2 worm cellular contexts compared by ENCODE assay signal in the genomic region with DNA sequence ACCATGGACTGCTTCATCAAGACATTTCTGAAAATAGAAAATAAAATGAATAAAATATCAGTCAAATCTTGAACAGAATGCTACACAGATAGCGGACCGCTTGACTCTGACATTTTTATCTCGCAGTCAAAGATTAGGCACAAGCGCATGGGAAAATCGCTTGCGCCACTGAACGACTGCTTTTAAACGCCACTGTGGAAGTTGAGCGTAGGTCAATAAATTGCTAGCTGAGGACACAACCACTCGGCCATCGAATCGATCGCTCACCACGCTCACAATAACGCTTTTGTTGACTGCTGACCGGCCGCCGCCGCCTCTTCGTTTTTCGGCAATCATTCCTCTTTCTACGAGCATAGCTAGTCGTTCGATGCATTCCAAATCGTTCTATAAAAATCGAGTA.
TF ChIP-seq lines count a peak whose summit lies in the region.

No protein-coding gene starts in this region.

TF ChIP-seq in whole organism, L4 larva, 104 proteins besides CTCF, POLR2A, EP300 and RAD21 (continued from another document and continues in another):
- TF ChIP-seq mdt-29 (GFP tag; IDR thresholded peaks at IDR 0.05; lab: Robert Waterston, UW) (no peak), D1046.2 (GFP tag; IDR thresholded peaks at IDR 0.05; lab: Robert Waterston, UW) (peak; percentile 83), lin-38 (GFP tag; IDR thresholded peaks at IDR 0.05; lab: Robert Waterston, UW) (peak; percentile 65), R02D3.7 (tag; optimal IDR thresholded peaks at IDR 0.05; lab: Kevin White, UChicago) (no peak), ceh-32 (tag; optimal IDR thresholded peaks at IDR 0.05; lab: Kevin White, UChicago; ENCODE audit: poor library complexity) (no peak), dmd-8 (GFP tag; IDR thresholded peaks at IDR 0.05; lab: Robert Waterston, UW) (peak; percentile 60; the same call in 1 of the 2 replicates), unc-62 (GFP tag; optimal IDR thresholded peaks at IDR 0.05 in 1 of 2; lab: Kevin White, UChicago) (peak in 1 of 2 experiments; percentile 94), unc-62 (tag; optimal IDR thresholded peaks at IDR 0.05; lab: Kevin White, UChicago) (no peak), php-3 (GFP tag; IDR thresholded peaks at IDR 0.05; lab: Robert Waterston, UW) (no peak), aha-1 (tag; lab: Kevin White, UChicago) (no peak), zfp-3 (GFP tag; conservative IDR thresholded peaks at IDR 0.05; lab: Robert Waterston, UW) (no peak; the same call in 1 of the 2 replicates), hmg-1.1 (GFP tag; IDR thresholded peaks at IDR 0.05; lab: Robert Waterston, UW) (peak; percentile 56), lin-1 (GFP tag; IDR thresholded peaks at IDR 0.05; lab: Robert Waterston, UW) (peak; percentile 66; the same call in 1 of the 2 replicates), ceh-82 (tag; optimal IDR thresholded peaks at IDR 0.05; lab: Kevin White, UChicago) (no peak), ztf-11 (tag; optimal IDR thresholded peaks at IDR 0.05; lab: Kevin White, UChicago) (no peak), mdl-1 (tag; optimal IDR thresholded peaks at IDR 0.05; lab: Kevin White, UChicago) (peak in 1 of 2 experiments; percentile 24), nhr-42 (GFP tag; IDR thresholded peaks at IDR 0.05; lab: Robert Waterston, UW) (no peak), ces-1 (GFP tag; optimal IDR thresholded peaks at IDR 0.05; lab: Kevin White, UChicago) (no peak), F37D6.2 (tag; optimal IDR thresholded peaks at IDR 0.05; lab: Kevin White, UChicago) (no peak), ama-1 (optimal IDR thresholded peaks at IDR 0.05; lab: Kevin White, UChicago) (no peak), nhr-25 (tag; optimal IDR thresholded peaks at IDR 0.05; lab: Kevin White, UChicago; ENCODE audit: borderline replicate concordance, insufficient read depth) (peak; percentile 38), lin-15B (tag; optimal IDR thresholded peaks at IDR 0.05; lab: Kevin White, UChicago) (no peak), nhr-102 (tag; optimal IDR thresholded peaks at IDR 0.05; lab: Kevin White, UChicago) (peak; percentile 49), T26A8.4 (GFP tag; IDR thresholded peaks at IDR 0.05; lab: Robert Waterston, UW) (peak; percentile 67; the same call in 1 of the 2 replicates), Y48G9A.11 (GFP tag; IDR thresholded peaks at IDR 0.05; lab: Robert Waterston, UW) (peak; percentile 80), snpc-4 (tag; optimal IDR thresholded peaks at IDR 0.05; lab: Kevin White, UChicago) (no peak), nhr-48 (tag; optimal IDR thresholded peaks at IDR 0.05; lab: Kevin White, UChicago) (peak; percentile 34), pha-4 (GFP tag; IDR thresholded peaks at IDR 0.05; lab: Robert Waterston, UW) (peak; percentile 76), pha-4 (tag; optimal IDR thresholded peaks at IDR 0.05; lab: Kevin White, UChicago) (no peak), nhr-28 (tag; optimal IDR thresholded peaks at IDR 0.05; lab: Kevin White, UChicago) (peak; percentile 43), T20F7.1 (GFP tag; optimal IDR thresholded peaks at IDR 0.05; lab: Kevin White, UChicago) (peak; percentile 9), nhr-6 (tag; optimal IDR thresholded peaks at IDR 0.05; lab: Kevin White, UChicago) (peak; percentile 85), tra-1 (GFP tag; IDR thresholded peaks at IDR 0.05; lab: Robert Waterston, UW) (0 out of 2 replicates have a peak, but pooled peaks have one; percentile 9), lir-3 (tag; optimal IDR thresholded peaks at IDR 0.05; lab: Kevin White, UChicago) (peak; percentile 13), unc-39 (tag; optimal IDR thresholded peaks at IDR 0.05; lab: Kevin White, UChicago) (no peak), mes-2 (tag; optimal IDR thresholded peaks at IDR 0.05; lab: Kevin White, UChicago; ENCODE audit: poor library complexity, severe bottlenecking) (peak; percentile 77), Y105C5A.15 (GFP tag; IDR thresholded peaks at IDR 0.05; lab: Robert Waterston, UW) (no peak), fos-1 (tag; optimal IDR thresholded peaks at IDR 0.05; lab: Kevin White, UChicago) (no peak), rbr-2 (tag; optimal IDR thresholded peaks at IDR 0.05; lab: Kevin White, UChicago) (peak; percentile 53), jun-1 (tag; optimal IDR thresholded peaks at IDR 0.05; lab: Kevin White, UChicago) (no peak), duxl-1 (tag; optimal IDR thresholded peaks at IDR 0.05; lab: Kevin White, UChicago; ENCODE audit: poor library complexity) (peak; percentile 26), tag-97 (GFP tag; IDR thresholded peaks at IDR 0.05; lab: Robert Waterston, UW) (no peak), hif-1 (tag; optimal IDR thresholded peaks at IDR 0.05; lab: Kevin White, UChicago) (no peak), snpc-1.2 (GFP tag; IDR thresholded peaks at IDR 0.05; lab: Robert Waterston, UW) (peak; percentile 68), gei-8 (GFP tag; optimal IDR thresholded peaks at IDR 0.05; lab: Kevin White, UChicago) (peak; percentile 33), nhr-76 (tag; optimal IDR thresholded peaks at IDR 0.05; lab: Kevin White, UChicago) (no peak), dpl-1 (GFP tag; optimal IDR thresholded peaks at IDR 0.05; lab: Kevin White, UChicago) (no peak), ceh-44 (GFP tag; IDR thresholded peaks at IDR 0.05; lab: Robert Waterston, UW) (no peak), egl-43 (GFP tag; IDR thresholded peaks at IDR 0.05; lab: Robert Waterston, UW) (peak; percentile 86), attf-4 (tag; optimal IDR thresholded peaks at IDR 0.05; lab: Kevin White, UChicago) (no peak), spr-3 (GFP tag; optimal IDR thresholded peaks at IDR 0.05; lab: Kevin White, UChicago) (peak; percentile 17), madf-9 (GFP tag; conservative IDR thresholded peaks at IDR 0.05; lab: Robert Waterston, UW) (peak; percentile 53; the same call in 1 of the 2 replicates), ctbp-1 (GFP tag; IDR thresholded peaks at IDR 0.05; lab: Robert Waterston, UW) (0 out of 2 replicates have a peak, but pooled peaks have one; percentile 46), hlh-11 (tag; optimal IDR thresholded peaks at IDR 0.05; lab: Kevin White, UChicago) (peak; percentile 47), ZK546.5 (tag; optimal IDR thresholded peaks at IDR 0.05; lab: Kevin White, UChicago) (no peak), ZK337.2 (GFP tag; IDR thresholded peaks at IDR 0.05; lab: Robert Waterston, UW) (no peak), daf-19 (GFP tag; conservative IDR thresholded peaks at IDR 0.05; lab: Robert Waterston, UW) (no peak), ceh-20 (GFP tag; IDR thresholded peaks at IDR 0.05; lab: Robert Waterston, UW) (0 out of 2 replicates have a peak, but pooled peaks have one; percentile 22), daf-12 (tag; optimal IDR thresholded peaks at IDR 0.05; lab: Kevin White, UChicago) (no peak), mep-1 (tag; optimal IDR thresholded peaks at IDR 0.05; lab: Kevin White, UChicago) (peak; percentile 49), pqm-1 (tag; optimal IDR thresholded peaks at IDR 0.05; lab: Kevin White, UChicago) (no peak), F26F4.8 (GFP tag; conservative IDR thresholded peaks at IDR 0.05; lab: Robert Waterston, UW) (no peak), nhr-77 (tag; optimal IDR thresholded peaks at IDR 0.05; lab: Kevin White, UChicago) (no peak)

TF ChIP-seq in whole organism, late embryonic, 69 proteins besides CTCF, POLR2A, EP300 and RAD21 (continued from another document):
- TF ChIP-seq pax-1 (tag; optimal IDR thresholded peaks at IDR 0.05; lab: Kevin White, UChicago) = no peak
- peak; percentile 46 for TF ChIP-seq fax-1 (tag; optimal IDR thresholded peaks at IDR 0.05; lab: Kevin White, UChicago)
- no peak for TF ChIP-seq mec-3 (tag; optimal IDR thresholded peaks at IDR 0.05; lab: Kevin White, UChicago; ENCODE audit: borderline replicate concordance)
- TF ChIP-seq zip-5 (tag; optimal IDR thresholded peaks at IDR 0.05; lab: Kevin White, UChicago) = peak; percentile 48
- no peak for TF ChIP-seq nhr-11 (tag; optimal IDR thresholded peaks at IDR 0.05; lab: Kevin White, UChicago)
- peak; percentile 54 for TF ChIP-seq ceh-19 (GFP tag; optimal IDR thresholded peaks at IDR 0.05; lab: Kevin White, UChicago)
- peak; percentile 42 for TF ChIP-seq pat-9 (tag; optimal IDR thresholded peaks at IDR 0.05; lab: Kevin White, UChicago)
- peak; percentile 60 for TF ChIP-seq eyg-1 (tag; optimal IDR thresholded peaks at IDR 0.05; lab: Kevin White, UChicago)
- no peak for TF ChIP-seq ttx-3 (tag; optimal IDR thresholded peaks at IDR 0.05; lab: Kevin White, UChicago)
- peak; percentile 38; the same call in 1 of the 2 replicates for TF ChIP-seq unc-3 (GFP tag; conservative IDR thresholded peaks at IDR 0.05; lab: Robert Waterston, UW)
- TF ChIP-seq unc-3 (tag; optimal IDR thresholded peaks at IDR 0.05; lab: Kevin White, UChicago) = peak; percentile 2
- TF ChIP-seq sox-2 (GFP tag; IDR thresholded peaks at IDR 0.05; lab: Robert Waterston, UW) = no peak
- TF ChIP-seq pha-4 (tag; optimal IDR thresholded peaks at IDR 0.05; lab: Kevin White, UChicago) = no peak
- TF ChIP-seq ceh-48 (tag; optimal IDR thresholded peaks at IDR 0.05; lab: Kevin White, UChicago) = peak; percentile 66
- TF ChIP-seq T23F11.4 (GFP tag; optimal IDR thresholded peaks at IDR 0.05; lab: Kevin White, UChicago) = no peak
- TF ChIP-seq unc-42 (tag; optimal IDR thresholded peaks at IDR 0.05; lab: Kevin White, UChicago) = no peak
- TF ChIP-seq ceh-18 (tag; optimal IDR thresholded peaks at IDR 0.05; lab: Kevin White, UChicago) = peak; percentile 56
- TF ChIP-seq lim-6 (tag; optimal IDR thresholded peaks at IDR 0.05; lab: Kevin White, UChicago) = no peak
- peak; percentile 24 for TF ChIP-seq madf-2 (tag; optimal IDR thresholded peaks at IDR 0.05; lab: Kevin White, UChicago)
- peak; percentile 40 for TF ChIP-seq K02D7.2 (tag; optimal IDR thresholded peaks at IDR 0.05; lab: Kevin White, UChicago)
- no peak for TF ChIP-seq pag-3 (tag; optimal IDR thresholded peaks at IDR 0.05; lab: Kevin White, UChicago; ENCODE audit: borderline replicate concordance)
- peak; percentile 89 for TF ChIP-seq elt-2 (tag; optimal IDR thresholded peaks at IDR 0.05; lab: Kevin White, UChicago)
- TF ChIP-seq fkh-10 (GFP tag; optimal IDR thresholded peaks at IDR 0.05; lab: Kevin White, UChicago) = no peak
- peak; percentile 33 for TF ChIP-seq hlh-15 (tag; optimal IDR thresholded peaks at IDR 0.05; lab: Kevin White, UChicago)
- no peak for TF ChIP-seq ceh-45 (GFP tag; IDR thresholded peaks at IDR 0.05; lab: Robert Waterston, UW)
- TF ChIP-seq pha-2 (tag; optimal IDR thresholded peaks at IDR 0.05; lab: Kevin White, UChicago) = peak; percentile 72
- no peak for TF ChIP-seq hlh-30 (tag; optimal IDR thresholded peaks at IDR 0.05; lab: Kevin White, UChicago; ENCODE audit: insufficient read depth)
- TF ChIP-seq Y22D7AL.16 (tag; optimal IDR thresholded peaks at IDR 0.05; lab: Kevin White, UChicago) = peak; percentile 40
- peak; percentile 68 for TF ChIP-seq ceh-14 (tag; optimal IDR thresholded peaks at IDR 0.05; lab: Kevin White, UChicago)
- peak; percentile 38 for TF ChIP-seq tbx-7 (tag; optimal IDR thresholded peaks at IDR 0.05; lab: Kevin White, UChicago)
- TF ChIP-seq fkh-6 (tag; optimal IDR thresholded peaks at IDR 0.05; lab: Kevin White, UChicago) = peak; percentile 53
- no peak for TF ChIP-seq pqm-1 (tag; optimal IDR thresholded peaks at IDR 0.05; lab: Kevin White, UChicago)
- peak; percentile 51 for TF ChIP-seq nhr-232 (tag; optimal IDR thresholded peaks at IDR 0.05; lab: Kevin White, UChicago)
- TF ChIP-seq rnt-1 (tag; optimal IDR thresholded peaks at IDR 0.05; lab: Kevin White, UChicago) = peak; percentile 64
- peak; percentile 28 for TF ChIP-seq sdc-2 (tag; optimal IDR thresholded peaks at IDR 0.05; lab: Kevin White, UChicago)
- no peak for TF ChIP-seq ceh-22 (tag; optimal IDR thresholded peaks at IDR 0.05; lab: Kevin White, UChicago)
- peak; percentile 49 for TF ChIP-seq nfya-1 (tag; optimal IDR thresholded peaks at IDR 0.05; lab: Kevin White, UChicago)
- TF ChIP-seq lin-11 (tag; optimal IDR thresholded peaks at IDR 0.05; lab: Kevin White, UChicago) = peak; percentile 54
- TF ChIP-seq hlh-8 (tag; optimal IDR thresholded peaks at IDR 0.05; lab: Kevin White, UChicago) = peak; percentile 31
- TF ChIP-seq che-1 (tag; optimal IDR thresholded peaks at IDR 0.05; lab: Kevin White, UChicago) = peak; percentile 66
- no peak for TF ChIP-seq ahr-1 (tag; optimal IDR thresholded peaks at IDR 0.05; lab: Kevin White, UChicago)
- TF ChIP-seq ztf-16 (tag; optimal IDR thresholded peaks at IDR 0.05; lab: Kevin White, UChicago) = peak; percentile 65
- no peak for TF ChIP-seq unc-55 (GFP tag; optimal IDR thresholded peaks at IDR 0.05; lab: Kevin White, UChicago)
- no peak for TF ChIP-seq dmd-4 (tag; optimal IDR thresholded peaks at IDR 0.05; lab: Kevin White, UChicago; ENCODE audit: borderline replicate concordance)
- peak; percentile 64 for TF ChIP-seq sox-4 (tag; optimal IDR thresholded peaks at IDR 0.05; lab: Kevin White, UChicago)
